Worm (Caenorhabditis elegans) whole organism, L2 larva: ENCODE measurements around the gene such-1.

ENCODE experiments used
- R02D3.7 ChIP-seq: fragments of 150-350 bp; optimal IDR thresholded peaks from 2 replicates; lab custom pipeline; 2014; ENCODE audit warnings: missing biosample characterization, missing genetic modification characterization
- ama-1 ChIP-seq: fragments of 150-350 bp; optimal IDR thresholded peaks from 2 replicates; lab custom pipeline; 2018; ENCODE audit warnings: inconsistent platforms
- ceh-16 ChIP-seq: fragments of 150-350 bp; optimal IDR thresholded peaks from 2 replicates; lab custom pipeline; 2014; ENCODE audit warnings: missing biosample characterization, missing genetic modification characterization
- ceh-82 ChIP-seq: fragments of 150-350 bp; optimal IDR thresholded peaks from 2 replicates; lab custom pipeline; 2014; ENCODE audit warnings: missing biosample characterization, missing genetic modification characterization
- elt-1 ChIP-seq: fragments of 150-350 bp; optimal IDR thresholded peaks from 2 replicates; lab custom pipeline; 2014; ENCODE audit warnings: missing biosample characterization, missing genetic modification characterization
- lin-11 ChIP-seq: fragments of 150-350 bp; sonication (generic microtip); optimal IDR thresholded peaks from 2 replicates; lab custom pipeline; 2014; ENCODE audit warnings: missing biosample characterization, missing genetic modification characterization, inconsistent platforms, mixed read lengths
- lsy-2 ChIP-seq, 2 experiments: fragments of 150-350 bp in 1 of 2; sonication (generic microtip) in 1 of 2; optimal IDR thresholded peaks; 2 replicates each; lab custom pipeline; 2014 to 2017; ENCODE audit warnings: missing biosample characterization in 2 of 2, missing genetic modification characterization in 2 of 2
- mab-5 ChIP-seq: fragments of 150-350 bp; optimal IDR thresholded peaks from 2 replicates; lab custom pipeline; 2014; ENCODE audit warnings: missing biosample characterization, missing genetic modification characterization
- mdl-1 ChIP-seq, 2 experiments: fragments of 150-350 bp in 1 of 2; sonication (generic microtip) in 1 of 2; optimal IDR thresholded peaks; 2 replicates each; lab custom pipeline; 2017; ENCODE audit warnings: missing biosample characterization in 2 of 2, missing genetic modification characterization in 2 of 2
- nhr-11 ChIP-seq: fragments of 150-350 bp; optimal IDR thresholded peaks from 2 replicates; lab custom pipeline; 2014; ENCODE audit warnings: missing biosample characterization, missing genetic modification characterization
- nhr-237 ChIP-seq: fragments of 150-350 bp; optimal IDR thresholded peaks from 2 replicates; lab custom pipeline; 2014; ENCODE audit warnings: missing biosample characterization, missing genetic modification characterization
- nhr-77 ChIP-seq: fragments of 150-350 bp; optimal IDR thresholded peaks from 2 replicates; lab custom pipeline; 2014; ENCODE audit warnings: missing biosample characterization, missing genetic modification characterization
- skn-1 ChIP-seq: sonication (generic microtip); optimal IDR thresholded peaks from 2 replicates; lab custom pipeline; 2017; ENCODE audit warnings: missing biosample characterization, missing genetic modification characterization
- unc-62 ChIP-seq: fragments of 150-350 bp; optimal IDR thresholded peaks from 2 replicates; lab custom pipeline; 2014; ENCODE audit warnings: missing biosample characterization, missing genetic modification reagents, missing genetic modification characterization

DNA sequence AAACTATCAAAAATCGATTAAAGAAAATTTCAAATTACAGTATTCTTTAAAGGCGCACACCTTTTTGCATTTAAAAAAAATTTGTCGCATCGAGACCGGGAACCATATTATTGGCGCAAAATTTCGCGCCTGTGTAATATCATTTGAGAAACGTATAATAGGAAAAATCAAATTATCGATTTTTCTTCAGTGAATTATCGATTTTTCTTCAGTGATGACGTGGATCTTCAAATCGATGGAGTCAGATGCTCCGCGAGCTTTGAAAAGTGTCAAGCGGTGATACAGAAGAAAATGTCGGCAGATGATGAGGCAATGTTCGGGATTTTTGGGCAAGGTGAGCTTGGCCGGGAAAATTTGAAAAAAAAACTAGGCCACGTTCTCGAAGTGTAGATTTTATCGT lies 11.9 kb upstream of the such-1 start:
- TF ChIP-seq ceh-82 (no peak), mab-5 (tag; lab: Kevin White, UChicago) (no peak), R02D3.7 (tag; lab: Kevin White, UChicago) (no peak), ama-1 (lab: Kevin White, UChicago) (no peak), lsy-2 (tag; optimal IDR thresholded peaks at IDR 0.05; lab: Kevin White, UChicago) (no peak), mdl-1 (tag; optimal IDR thresholded peaks at IDR 0.05; lab: Kevin White, UChicago) (no peak), unc-62 (no peak), skn-1 (tag; lab: Kevin White, UChicago) (no peak), ceh-16 (tag; lab: Kevin White, UChicago) (no peak), nhr-11 (tag; lab: Kevin White, UChicago) (no peak), nhr-237 (tag; lab: Kevin White, UChicago) (no peak), elt-1 (no peak), nhr-77 (tag; lab: Kevin White, UChicago) (no peak), lin-11 (no peak)
